Worm (Caenorhabditis elegans): Measurements from ENCODE around the gene F59F5.5.

DNA sequence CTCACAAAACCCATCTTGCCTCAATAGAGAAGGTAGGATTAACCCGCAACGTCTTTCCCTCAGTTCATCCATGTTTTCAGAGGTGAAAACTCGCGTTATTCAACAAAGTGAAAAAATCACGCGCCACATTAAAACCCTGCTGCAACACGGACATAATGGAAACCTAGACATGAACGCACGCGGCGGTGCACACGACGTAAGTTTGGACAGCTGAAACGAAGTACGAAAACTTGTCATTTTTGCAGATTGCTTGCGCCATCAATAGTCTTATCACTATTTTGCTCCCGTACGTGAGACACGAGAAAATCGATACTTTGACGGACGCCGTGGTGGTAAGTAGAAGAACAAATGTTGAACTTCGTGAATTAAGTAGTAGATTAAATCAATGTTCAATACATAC lies 18.4 kb upstream of the F59F5.5 start:
- TF ChIP-seq nhr-28 (tag; optimal IDR thresholded peaks at IDR 0.05) = no peak
- no peak for TF ChIP-seq nhr-77 (tag; optimal IDR thresholded peaks at IDR 0.05)
- TF ChIP-seq ceh-28 (tag; optimal IDR thresholded peaks at IDR 0.05) = no peak
